Worm (Caenorhabditis elegans): Measurements from ENCODE around the gene Y43F8B.19.

ce11 chrV:19495587-19495986, 16.5 kb downstream of the Y43F8B.19 start, which contains the start of gene scl-21:
- TF ChIP-seq him-1 (tag; optimal IDR thresholded peaks at IDR 0.05) (no peak), W03F9.2 (tag; optimal IDR thresholded peaks at IDR 0.05) (no peak), dao-5 (tag; optimal IDR thresholded peaks at IDR 0.05) (no peak)
